Fruit fly (Drosophila melanogaster) whole organism, embryonic: ENCODE measurements around the gene sdt.
A peak's percentile ranks its signal among the peaks of the same experiment; 100 is the strongest.

Source experiments
- Asciz ChIP-seq: fragments of 200-800 bp; sonication (Bioruptor generic); optimal IDR thresholded peaks from 2 replicates; lab custom pipeline; 2017; ENCODE audit warnings: missing biosample characterization, mild to moderate bottlenecking, missing genetic modification characterization, missing genetic modification reagents
- Blimp-1 ChIP-seq: fragments of 200-800 bp; sonication (Bioruptor generic); optimal IDR thresholded peaks from 3 replicates; lab custom pipeline; 2018; ENCODE audit warnings: missing biosample characterization, missing genetic modification characterization, mild to moderate bottlenecking, moderate library complexity, missing genetic modification reagents
- CG10274 ChIP-seq: fragments of 200-800 bp; sonication (Bioruptor generic); optimal IDR thresholded peaks from 3 replicates; lab custom pipeline; 2017; ENCODE audit warnings: missing biosample characterization, mild to moderate bottlenecking, missing genetic modification characterization
- CG11695 ChIP-seq: fragments of 200-800 bp; sonication (Bioruptor generic); IDR thresholded peaks from 3 replicates; pipeline ENCODE4 v1.3.6; 2022; ENCODE audit warnings: missing biosample characterization, missing genetic modification characterization
- CG12299 ChIP-seq: fragments of 200-800 bp; sonication (Bioruptor generic); optimal IDR thresholded peaks from 2 replicates; lab custom pipeline; 2018; ENCODE audit warnings: missing biosample characterization, mild to moderate bottlenecking, missing genetic modification characterization
- CG12391 ChIP-seq: fragments of 200-800 bp; sonication (Bioruptor generic); optimal IDR thresholded peaks from 3 replicates; lab custom pipeline; 2018; ENCODE audit warnings: missing biosample characterization, mild to moderate bottlenecking, missing genetic modification characterization, moderate library complexity
- CG12744 ChIP-seq: fragments of 200-800 bp; sonication (Bioruptor generic); optimal IDR thresholded peaks from 2 replicates; lab custom pipeline; 2016; ENCODE audit warnings: missing biosample characterization, missing genetic modification characterization
- CG13296 ChIP-seq: fragments of 200-800 bp; sonication (Bioruptor generic); optimal IDR thresholded peaks from 3 replicates; lab custom pipeline; 2018; ENCODE audit warnings: missing biosample characterization, mild to moderate bottlenecking, missing genetic modification characterization
- CG14710 ChIP-seq: fragments of 200-800 bp; sonication (Bioruptor generic); optimal IDR thresholded peaks from 3 replicates; lab custom pipeline; 2019; ENCODE audit warnings: missing biosample characterization, mild to moderate bottlenecking, missing genetic modification characterization, moderate library complexity
- CG15601 ChIP-seq: fragments of 200-800 bp; sonication (Bioruptor generic); optimal IDR thresholded peaks from 3 replicates; lab custom pipeline; 2019; ENCODE audit warnings: missing biosample characterization, mild to moderate bottlenecking, missing genetic modification characterization, moderate library complexity
- CG1603 ChIP-seq: fragments of 200-800 bp; sonication (Bioruptor generic); optimal IDR thresholded peaks from 2 replicates; lab custom pipeline; 2019; ENCODE audit warnings: missing biosample characterization, mild to moderate bottlenecking, missing genetic modification characterization, moderate library complexity
- CG17359 ChIP-seq: fragments of 200-800 bp; sonication (Bioruptor generic); optimal IDR thresholded peaks from 3 replicates; lab custom pipeline; 2018; ENCODE audit warnings: missing biosample characterization, mild to moderate bottlenecking, missing genetic modification characterization, moderate library complexity
- CG17385 ChIP-seq: fragments of 200-800 bp; sonication (Bioruptor generic); optimal IDR thresholded peaks from 3 replicates; lab custom pipeline; 2018; ENCODE audit warnings: missing biosample characterization, mild to moderate bottlenecking, missing genetic modification characterization
- CG2116 ChIP-seq: fragments of 200-800 bp; sonication (Bioruptor generic); optimal IDR thresholded peaks from 3 replicates; lab custom pipeline; 2018; ENCODE audit warnings: missing biosample characterization, mild to moderate bottlenecking, missing genetic modification characterization
- CG3065 ChIP-seq: fragments of 200-800 bp; sonication (Bioruptor generic); optimal IDR thresholded peaks from 2 replicates; lab custom pipeline; 2016; ENCODE audit warnings: missing biosample characterization, missing genetic modification characterization
- CG31388 ChIP-seq: fragments of 200-800 bp; sonication (Bioruptor generic); optimal IDR thresholded peaks from 2 replicates; lab custom pipeline; 2016; ENCODE audit warnings: missing biosample characterization, missing genetic modification characterization
- CG32772 ChIP-seq: fragments of 200-800 bp; sonication (Bioruptor generic); IDR thresholded peaks from 2 replicates; pipeline ENCODE4 v1.3.6; 2022; ENCODE audit warnings: missing biosample characterization, missing genetic modification characterization
- CG3407 ChIP-seq: fragments of 200-800 bp; sonication (Bioruptor generic); optimal IDR thresholded peaks from 2 replicates; lab custom pipeline; 2018; ENCODE audit warnings: missing biosample characterization, mild to moderate bottlenecking, missing genetic modification characterization
- CG4424 ChIP-seq: fragments of 200-800 bp; sonication (Bioruptor generic); optimal IDR thresholded peaks from 3 replicates; lab custom pipeline; 2016; ENCODE audit warnings: missing biosample characterization, missing genetic modification characterization
- CG4707 ChIP-seq: fragments of 200-800 bp; sonication (Bioruptor generic); optimal IDR thresholded peaks from 2 replicates; lab custom pipeline; 2018; ENCODE audit warnings: missing biosample characterization, mild to moderate bottlenecking, missing genetic modification characterization, moderate library complexity
- CG5180 ChIP-seq: fragments of 200-800 bp; sonication (Bioruptor generic); optimal IDR thresholded peaks from 3 replicates; lab custom pipeline; 2017; ENCODE audit warnings: missing biosample characterization, missing genetic modification characterization, mild to moderate bottlenecking, moderate library complexity, missing genetic modification reagents
- CG6272 ChIP-seq: fragments of 200-800 bp; sonication (Bioruptor generic); IDR thresholded peaks from 2 replicates; pipeline ENCODE4 v1.3.6; 2022; ENCODE audit warnings: missing biosample characterization, missing genetic modification characterization
- CG9437 ChIP-seq: fragments of 200-800 bp; sonication (Bioruptor generic); optimal IDR thresholded peaks from 2 replicates; lab custom pipeline; 2018; ENCODE audit warnings: missing biosample characterization, mild to moderate bottlenecking, missing genetic modification characterization
- CHES-1-like ChIP-seq: fragments of 200-800 bp; sonication (Bioruptor generic); optimal IDR thresholded peaks from 2 replicates; lab custom pipeline; 2016; ENCODE audit warnings: missing biosample characterization, missing genetic modification characterization
- CoRest ChIP-seq: fragments of 200-800 bp; sonication (Bioruptor generic); optimal IDR thresholded peaks from 3 replicates; lab custom pipeline; 2018; ENCODE audit warnings: missing biosample characterization, mild to moderate bottlenecking, missing genetic modification characterization, moderate library complexity
- Deaf1 ChIP-seq: fragments of 200-800 bp; optimal IDR thresholded peaks from 3 replicates; lab custom pipeline; 2019; ENCODE audit warnings: missing biosample characterization, mild to moderate bottlenecking, missing genetic modification characterization, moderate library complexity
- Dref ChIP-seq: fragments of 200-800 bp; sonication (Bioruptor generic); IDR thresholded peaks from 2 replicates; pipeline ENCODE4 v1.3.6; 2022; ENCODE audit warnings: missing biosample characterization, missing genetic modification characterization
- HHEX ChIP-seq: fragments of 200-800 bp; sonication (Bioruptor generic); optimal IDR thresholded peaks from 3 replicates; lab custom pipeline; 2017; ENCODE audit warnings: missing biosample characterization, mild to moderate bottlenecking, missing genetic modification characterization, missing genetic modification reagents
- Hr51 ChIP-seq, 2 experiments: fragments of 200-800 bp; sonication (Bioruptor generic); optimal IDR thresholded peaks; 2 replicates in 1 of 2; 3 replicates in 1 of 2; lab custom pipeline; 2016 to 2018; ENCODE audit warnings: missing biosample characterization in 2 of 2, missing genetic modification characterization in 2 of 2, mild to moderate bottlenecking in 1 of 2, moderate library complexity in 1 of 2
- Hsf ChIP-seq: fragments of 200-800 bp; sonication (Bioruptor generic); optimal IDR thresholded peaks from 3 replicates; lab custom pipeline; 2016; ENCODE audit warnings: missing biosample characterization, missing genetic modification characterization
- Jarid2 ChIP-seq: fragments of 200-800 bp; sonication (Bioruptor generic); optimal IDR thresholded peaks from 3 replicates; lab custom pipeline; 2017; ENCODE audit warnings: mild to moderate bottlenecking, missing biosample characterization, missing genetic modification reagents, missing genetic modification characterization
- MESR4 ChIP-seq: fragments of 200-800 bp; sonication (Bioruptor generic); optimal IDR thresholded peaks from 2 replicates; lab custom pipeline; 2018; ENCODE audit warnings: missing biosample characterization, mild to moderate bottlenecking, missing genetic modification characterization, moderate library complexity
- Mrtf ChIP-seq: fragments of 200-800 bp; sonication (Bioruptor generic); IDR thresholded peaks from 3 replicates; pipeline ENCODE4 v1.3.6; 2022; ENCODE audit warnings: missing biosample characterization, missing genetic modification characterization
- ase ChIP-seq: fragments of 200-800 bp; sonication (Bioruptor generic); IDR thresholded peaks from 3 replicates; pipeline ENCODE4 v1.3.6; 2022; ENCODE audit warnings: missing biosample characterization, missing genetic modification characterization
- cas ChIP-seq: fragments of 200-800 bp; sonication (Bioruptor generic); IDR thresholded peaks from 2 replicates; pipeline ENCODE4 v1.3.6; 2022; ENCODE audit warnings: missing biosample characterization, missing genetic modification characterization
- chif ChIP-seq, 2 experiments: fragments of 200-800 bp; sonication (Bioruptor generic); optimal IDR thresholded peaks; 3 replicates each; lab custom pipeline; 2016; ENCODE audit warnings: missing biosample characterization in 2 of 2, missing genetic modification characterization in 2 of 2
- chm ChIP-seq: fragments of 200-800 bp; sonication (Bioruptor generic); IDR thresholded peaks from 2 replicates; pipeline ENCODE4 v1.3.6; 2022; ENCODE audit warnings: missing biosample characterization, missing genetic modification characterization
- chn ChIP-seq: fragments of 200-800 bp; sonication (Bioruptor generic); optimal IDR thresholded peaks from 2 replicates; lab custom pipeline; 2016; ENCODE audit warnings: missing biosample characterization, missing genetic modification characterization
- dm ChIP-seq: fragments of 200-800 bp; sonication (Bioruptor generic); optimal IDR thresholded peaks from 3 replicates; lab custom pipeline; 2016; ENCODE audit warnings: missing biosample characterization, missing genetic modification characterization
- dmrt11E ChIP-seq: fragments of 200-800 bp; sonication (Bioruptor generic); optimal IDR thresholded peaks from 3 replicates; lab custom pipeline; 2018; ENCODE audit warnings: missing biosample characterization, mild to moderate bottlenecking, missing genetic modification characterization, moderate library complexity
- jumu ChIP-seq: fragments of 200-800 bp; sonication (Bioruptor generic); optimal IDR thresholded peaks from 3 replicates; lab custom pipeline; 2016; ENCODE audit warnings: missing biosample characterization, missing genetic modification characterization
- lbe ChIP-seq: fragments of 200-800 bp; sonication (Bioruptor generic); optimal IDR thresholded peaks from 2 replicates; lab custom pipeline; 2016; ENCODE audit warnings: missing biosample characterization, mild to moderate bottlenecking, missing genetic modification characterization
- lola ChIP-seq, 3 experiments: fragments of >200 bp in 2 of 3; fragments of 200-800 bp in 1 of 3; sonication (Bioruptor generic) in 1 of 3; optimal IDR thresholded peaks; 2 replicates each; lab custom pipeline; 2017 to 2019; ENCODE audit warnings: missing biosample characterization in 3 of 3, missing genetic modification characterization in 3 of 3, mild to moderate bottlenecking in 1 of 3, moderate library complexity in 1 of 3
- nom ChIP-seq: fragments of 200-800 bp; sonication (Bioruptor generic); optimal IDR thresholded peaks from 2 replicates; lab custom pipeline; 2017; ENCODE audit warnings: missing biosample characterization, missing genetic modification characterization, mild to moderate bottlenecking, moderate library complexity, missing genetic modification reagents
- peb ChIP-seq: fragments of 200-800 bp; sonication (Bioruptor generic); IDR thresholded peaks from 2 replicates; pipeline ENCODE4 v1.3.6; 2022; ENCODE audit warnings: missing biosample characterization, missing genetic modification characterization
- stwl ChIP-seq: fragments of 200-800 bp; sonication (Bioruptor generic); optimal IDR thresholded peaks from 3 replicates; lab custom pipeline; 2018; ENCODE audit warnings: missing biosample characterization, mild to moderate bottlenecking, missing genetic modification characterization, moderate library complexity
- trem ChIP-seq: fragments of 200-800 bp; optimal IDR thresholded peaks from 3 replicates; lab custom pipeline; 2019; ENCODE audit warnings: missing biosample characterization, mild to moderate bottlenecking, missing genetic modification characterization, moderate library complexity
- wdn ChIP-seq: fragments of 200-800 bp; sonication (Bioruptor generic); IDR thresholded peaks from 2 replicates; pipeline ENCODE4 v1.3.6; 2022; ENCODE audit warnings: missing biosample characterization, missing genetic modification characterization
- yki ChIP-seq: fragments of >200 bp; optimal IDR thresholded peaks from 3 replicates; lab custom pipeline; 2018
- zen2 ChIP-seq: fragments of 200-800 bp; sonication (Bioruptor generic); IDR thresholded peaks from 3 replicates; pipeline ENCODE4 v1.3.6; 2022; ENCODE audit warnings: missing biosample characterization, missing genetic modification characterization; ENCODE audit not compliant: partially characterized antibody

sdt gene

DNA sequence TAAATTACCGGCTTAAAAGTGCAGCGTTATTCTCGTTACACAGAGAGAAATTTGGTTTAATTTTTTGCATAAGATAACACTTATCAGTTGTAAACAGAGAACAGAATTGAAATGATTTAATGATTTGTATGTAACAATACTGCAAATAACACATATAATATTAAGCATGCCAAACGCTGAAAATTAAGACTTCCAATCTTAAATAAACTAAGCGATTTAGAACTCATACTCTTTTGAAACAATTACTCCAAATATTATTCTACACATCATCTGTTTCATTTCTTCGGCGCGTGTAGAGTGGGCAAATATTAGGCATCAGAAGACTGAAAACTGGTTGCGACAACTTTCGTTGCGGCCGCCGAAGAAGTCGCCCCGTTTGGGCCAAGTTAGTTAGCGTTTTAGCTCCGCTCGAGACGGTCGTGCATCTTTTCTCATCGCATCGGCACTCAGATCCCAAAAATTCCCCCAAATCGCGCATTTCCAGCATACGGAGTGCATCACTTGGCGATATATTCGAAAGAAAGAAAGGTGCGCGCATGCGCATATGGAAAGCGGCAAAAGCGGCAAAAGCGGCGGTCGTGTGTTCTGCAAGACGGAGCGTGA, 74.0 kb downstream of the sdt start, which contains the start of gene CG1632 (continued):
- TF ChIP-seq lbe (peak; percentile 81), CG12391 (tag; lab: Kevin White, UChicago) (peak; percentile 24), yki (lab: Kevin White, UChicago) (no peak), CG15601 (tag; lab: Kevin White, UChicago) (peak; percentile 3), chm (GFP tag; lab: Robert Waterston, UW) (peak; percentile 39; the same call in 1 of the 2 replicates), nom (GFP tag; lab: Kevin White, UChicago) (peak; percentile 33), CG10274 (GFP tag; lab: Kevin White, UChicago) (no peak), chif (GFP tag; optimal IDR thresholded peaks at IDR 0.05; lab: Kevin White, UChicago) (peak in 1 of 2 experiments; percentile 7), dm (GFP tag; lab: Kevin White, UChicago) (no peak), CG12744 (GFP tag; lab: Kevin White, UChicago) (no peak), CG12299 (no peak), CoRest (tag; lab: Kevin White, UChicago) (peak; percentile 21), CG4707 (GFP tag; lab: Kevin White, UChicago) (no peak), Blimp-1 (GFP tag; lab: Kevin White, UChicago) (peak; percentile 36), dmrt11E (tag; lab: Kevin White, UChicago) (peak; percentile 24), CG31388 (GFP tag; lab: Kevin White, UChicago) (no peak), Asciz (no peak), wdn (GFP tag; lab: Robert Waterston, UW) (no peak), Deaf1 (peak; percentile 4), chn (GFP tag; lab: Kevin White, UChicago) (no peak), CG1603 (tag; lab: Kevin White, UChicago) (peak; percentile 20), Dref (GFP tag; lab: Robert Waterston, UW) (no peak), lola (GFP tag; optimal IDR thresholded peaks at IDR 0.05; lab: Kevin White, UChicago) (peak in 1 of 3 experiments; percentile 22), CG3065 (GFP tag; lab: Kevin White, UChicago) (no peak), peb (GFP tag; lab: Robert Waterston, UW) (no peak), CG11695 (GFP tag; lab: Robert Waterston, UW) (no peak), CG5180 (GFP tag; lab: Kevin White, UChicago) (no peak), zen2 (GFP tag; lab: Robert Waterston, UW) (no peak), Jarid2 (GFP tag; lab: Kevin White, UChicago) (peak; percentile 43), CG9437 (GFP tag; lab: Kevin White, UChicago) (no peak), CG2116 (no peak), Hsf (GFP tag; lab: Kevin White, UChicago) (no peak), CG6272 (GFP tag; lab: Robert Waterston, UW) (no peak), cas (GFP tag; lab: Robert Waterston, UW) (no peak), Mrtf (no peak), CG17359 (peak; percentile 31), CG3407 (GFP tag; lab: Kevin White, UChicago) (peak; percentile 27), CHES-1-like (GFP tag; lab: Kevin White, UChicago) (no peak), CG14710 (tag; lab: Kevin White, UChicago) (peak; percentile 29), ase (GFP tag; lab: Robert Waterston, UW) (no peak), CG4424 (peak; percentile 28), trem (peak; percentile 26), Hr51 (GFP tag; optimal IDR thresholded peaks at IDR 0.05; lab: Kevin White, UChicago) (peak in 1 of 2 experiments; percentile 28), jumu (GFP tag; lab: Kevin White, UChicago) (no peak), MESR4 (no peak), CG13296 (GFP tag; lab: Kevin White, UChicago) (no peak), CG17385 (GFP tag; lab: Kevin White, UChicago) (peak; percentile 16), stwl (no peak), CG32772 (GFP tag; lab: Robert Waterston, UW) (no peak), HHEX (GFP tag; lab: Kevin White, UChicago) (no peak)
